Worm (Caenorhabditis elegans): ENCODE results near the gene F56D6.6.
"Not testable (repeated sequence)": the region's sequence is repeated elsewhere in the genome, so short reads cannot be mapped to it uniquely, and the experiment has no call there.

F56D6.6 gene

DNA sequence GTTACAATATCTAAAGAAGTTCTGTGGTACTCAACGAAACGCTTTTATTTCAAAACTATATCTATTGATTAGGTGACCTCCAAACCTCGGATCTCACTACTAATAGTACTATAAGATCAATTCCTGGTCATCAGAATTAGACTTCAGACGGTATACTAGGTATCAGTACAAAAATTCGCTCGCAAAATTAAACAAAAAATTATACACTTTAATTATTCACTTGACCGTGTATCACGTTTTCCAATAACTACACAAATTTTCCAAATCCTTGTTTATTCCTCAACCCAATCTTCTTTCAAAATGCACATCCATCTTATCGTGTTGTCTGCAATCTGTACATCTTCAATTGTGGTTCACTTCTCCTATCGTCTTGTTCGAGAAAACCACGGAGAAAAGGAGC lies 15.1 kb downstream of the F56D6.6 start, which contains the start of gene F56D6.23:
F56D6.23 (plus strand) TSS at position 301 of the 400 bp plus-strand sequence.
- no peak for TF ChIP-seq unc-62 (GFP tag; optimal IDR thresholded peaks at IDR 0.05)
- TF ChIP-seq atf-7 (tag; optimal IDR thresholded peaks at IDR 0.05), result no peak
- no peak for TF ChIP-seq tbx-9 (tag; optimal IDR thresholded peaks at IDR 0.05; ENCODE audit: borderline replicate concordance)
- no peak for TF ChIP-seq Y53G8AR.9 (GFP tag; conservative IDR thresholded peaks at IDR 0.05)
- no peak for TF ChIP-seq rcor-1 (GFP tag; IDR thresholded peaks at IDR 0.05)
- no peak for TF ChIP-seq T26A5.8 (tag; optimal IDR thresholded peaks at IDR 0.05)
- no peak for TF ChIP-seq dpl-1 (GFP tag; optimal IDR thresholded peaks at IDR 0.05)
- TF ChIP-seq C06A6.2 (GFP tag; conservative IDR thresholded peaks at IDR 0.05), result no peak
- no peak for TF ChIP-seq F33H1.4 (GFP tag; IDR thresholded peaks at IDR 0.05)
- TF ChIP-seq zim-3 (tag; optimal IDR thresholded peaks at IDR 0.05), result no peak
- TF ChIP-seq die-1 (tag; optimal IDR thresholded peaks at IDR 0.05), result no peak
- no peak for TF ChIP-seq B0261.1 (tag; optimal IDR thresholded peaks at IDR 0.05)

DNA sequence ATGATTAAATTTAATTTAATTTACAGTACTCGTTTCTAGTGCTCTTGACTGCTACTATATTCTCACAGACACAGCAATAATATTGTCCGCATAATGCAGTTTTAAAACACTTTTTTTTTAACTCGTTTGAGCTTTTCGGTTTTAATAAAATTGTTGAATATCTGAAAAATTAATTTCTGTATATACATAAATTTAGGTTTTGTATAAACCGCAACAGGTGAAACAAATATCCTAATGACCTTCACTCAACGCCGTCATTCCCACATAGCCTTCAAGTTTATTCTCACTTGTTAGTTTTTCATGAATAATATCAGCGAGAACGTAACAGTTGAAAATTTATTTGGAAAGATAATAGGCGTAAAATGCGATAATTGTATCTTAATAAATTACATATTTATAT lies 16.5 kb downstream of the F56D6.6 start, which contains the start of gene srz-19:
srz-19 (plus strand) TSS at position 301 of the 400 bp plus-strand sequence.
- TF ChIP-seq rcor-1 (GFP tag; IDR thresholded peaks at IDR 0.05) (no peak), ekl-4 (GFP tag; IDR thresholded peaks at IDR 0.05) (no peak), snpc-1.1 (tag; optimal IDR thresholded peaks at IDR 0.05; ENCODE audit: insufficient read depth) (no peak), aptf-3 (GFP tag; IDR thresholded peaks at IDR 0.05) (no peak), zfh-2 (GFP tag; conservative IDR thresholded peaks at IDR 0.05) (no peak), die-1 (tag; optimal IDR thresholded peaks at IDR 0.05) (no peak), F57C9.4 (tag; optimal IDR thresholded peaks at IDR 0.05) (no peak), dpl-1 (GFP tag; optimal IDR thresholded peaks at IDR 0.05) (no peak), mel-28 (tag; optimal IDR thresholded peaks at IDR 0.05; ENCODE audit: borderline replicate concordance) (no peak)

DNA sequence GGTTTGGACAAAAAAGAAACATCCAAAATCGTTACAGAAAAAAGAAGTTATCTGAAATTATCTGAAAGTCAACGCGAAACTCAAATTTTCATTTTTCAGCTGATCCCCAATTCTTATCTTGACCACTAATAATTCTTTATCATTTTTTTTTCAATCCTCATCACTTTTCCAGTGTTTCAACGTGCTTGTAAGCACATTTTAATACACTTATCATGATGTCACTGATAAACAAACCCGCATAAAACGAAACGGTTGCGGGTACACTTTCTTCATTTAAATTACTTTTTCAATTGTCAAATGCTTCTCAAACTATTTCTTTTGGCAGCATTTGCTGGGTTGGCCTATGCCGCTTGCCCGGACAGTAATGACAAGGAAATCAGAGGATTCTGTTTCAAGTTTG lies 18.8 kb downstream of the F56D6.6 start, which contains the start of gene clec-67:
clec-67 (plus strand) TSS at position 268 of the 400 bp plus-strand sequence.
- TF ChIP-seq atf-7 (tag; optimal IDR thresholded peaks at IDR 0.05) (no peak), nhr-80 (tag; optimal IDR thresholded peaks at IDR 0.05) (peak; percentile 44)

DNA sequence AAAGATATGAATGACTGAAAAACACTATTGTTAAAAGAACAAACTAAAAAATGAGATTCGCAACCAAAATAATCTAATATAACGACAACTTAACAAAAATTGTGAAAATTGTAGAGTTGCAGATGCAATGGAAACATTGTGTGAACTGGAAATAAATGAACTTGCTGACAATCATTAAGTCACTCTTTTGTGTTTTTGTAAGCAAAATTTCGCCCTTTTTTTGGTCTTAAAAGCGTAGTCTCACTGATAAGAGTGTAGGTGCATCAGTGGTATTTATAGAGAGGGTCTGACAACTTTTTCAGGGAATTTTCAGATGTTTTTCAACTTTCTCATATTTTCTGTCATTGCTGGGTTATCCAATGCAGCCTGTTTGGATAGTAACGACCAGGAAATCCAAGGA lies 23.1 kb downstream of the F56D6.6 start, which contains the start of gene clec-68:
clec-68 (plus strand) TSS at position 301 of the 400 bp plus-strand sequence.
- no peak for TF ChIP-seq lin-54 (GFP tag; optimal IDR thresholded peaks at IDR 0.05)
- no peak for TF ChIP-seq F55B11.4 (tag; optimal IDR thresholded peaks at IDR 0.05; ENCODE audit: borderline replicate concordance, insufficient read depth)
- no peak for TF ChIP-seq snpc-1.1 (tag; optimal IDR thresholded peaks at IDR 0.05; ENCODE audit: insufficient read depth)
- TF ChIP-seq snpc-3.4 (tag; optimal IDR thresholded peaks at IDR 0.05), result no peak
- no peak for TF ChIP-seq F33H1.4 (GFP tag; IDR thresholded peaks at IDR 0.05)
- TF ChIP-seq unc-130 (GFP tag; optimal IDR thresholded peaks at IDR 0.05), result no peak
- no peak for TF ChIP-seq B0019.2 (GFP tag; conservative IDR thresholded peaks at IDR 0.05)
- TF ChIP-seq tbx-9 (tag; optimal IDR thresholded peaks at IDR 0.05; ENCODE audit: borderline replicate concordance), result no peak
- no peak for TF ChIP-seq ztf-6 (GFP tag; IDR thresholded peaks at IDR 0.05)
- TF ChIP-seq hrde-1 (tag; optimal IDR thresholded peaks at IDR 0.05; ENCODE audit: borderline replicate concordance), result no peak
- TF ChIP-seq let-526 (GFP tag; IDR thresholded peaks at IDR 0.05), result no peak
- TF ChIP-seq B0336.3 (GFP tag; IDR thresholded peaks at IDR 0.05), result no peak
- no peak for TF ChIP-seq C06A6.2 (GFP tag; conservative IDR thresholded peaks at IDR 0.05)
- TF ChIP-seq lag-1 (GFP tag; IDR thresholded peaks at IDR 0.05), result no peak
- no peak for TF ChIP-seq F23B12.7 (tag; optimal IDR thresholded peaks at IDR 0.05; ENCODE audit: insufficient read depth)
- no peak for TF ChIP-seq T26A5.8 (tag; optimal IDR thresholded peaks at IDR 0.05)
- no peak for TF ChIP-seq attf-3 (GFP tag; conservative IDR thresholded peaks at IDR 0.05)

DNA sequence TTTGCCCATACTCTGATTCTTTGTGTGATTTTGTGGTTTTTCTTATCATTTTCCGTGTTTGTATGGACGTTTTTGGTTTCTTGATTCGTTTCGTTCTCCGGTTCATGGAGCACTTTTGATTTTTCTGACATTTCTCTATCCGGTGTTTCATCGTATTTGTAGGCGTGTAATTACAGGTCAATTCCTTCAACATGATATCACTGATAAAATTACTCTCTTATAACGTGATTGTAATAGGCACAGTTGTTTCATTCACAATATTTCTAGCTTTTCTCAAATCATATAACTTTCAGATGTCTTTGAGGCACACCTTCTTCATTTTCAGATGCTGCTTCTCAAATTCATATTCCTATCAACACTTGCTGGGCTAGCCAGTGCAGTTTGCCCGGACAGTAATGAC lies 29.4 kb downstream of the F56D6.6 start, which contains the start of gene clec-70:
clec-70 (plus strand) TSS at position 301 of the 400 bp plus-strand sequence.
- TF ChIP-seq ama-1 (optimal IDR thresholded peaks at IDR 0.05); ama-1 (GFP tag; optimal IDR thresholded peaks at IDR 0.05); Y53F4B.3 (GFP tag; IDR thresholded peaks at IDR 0.05); efl-1 (GFP tag; optimal IDR thresholded peaks at IDR 0.05): not testable (repeated sequence)

Data from whole organism, young adult.